Worm (Caenorhabditis elegans) whole organism, late embryonic: ENCODE measurements around the gene ZC477.2.

Experiments
- T23F11.4 ChIP-seq: fragments of 200-800 bp; sonication (Bioruptor generic); optimal IDR thresholded peaks from 2 replicates; lab custom pipeline; 2018; ENCODE audit warnings: mild to moderate bottlenecking, missing genetic modification characterization, missing compliant biosample characterization
- ceh-19 ChIP-seq: fragments of 200-800 bp; sonication (Bioruptor generic); optimal IDR thresholded peaks from 2 replicates; lab custom pipeline; 2018; ENCODE audit warnings: mild to moderate bottlenecking, missing genetic modification characterization, missing compliant biosample characterization
- ceh-24 ChIP-seq: sonication (generic microtip); optimal IDR thresholded peaks from 2 replicates; lab custom pipeline; 2016; ENCODE audit warnings: mild to moderate bottlenecking, missing genetic modification characterization, missing compliant biosample characterization
- ceh-30 ChIP-seq: fragments of 150-350 bp; optimal IDR thresholded peaks from 2 replicates; lab custom pipeline; 2014; ENCODE audit warnings: missing biosample characterization, missing genetic modification characterization
- dmd-4 ChIP-seq: sonication (generic microtip); optimal IDR thresholded peaks from 2 replicates; lab custom pipeline; 2016; ENCODE audit warnings: borderline replicate concordance, missing genetic modification characterization, missing compliant biosample characterization
- elt-4 ChIP-seq: sonication (generic microtip); optimal IDR thresholded peaks from 2 replicates; lab custom pipeline; 2016; ENCODE audit warnings: missing genetic modification characterization, missing compliant biosample characterization
- rnt-1 ChIP-seq: sonication (generic microtip); optimal IDR thresholded peaks from 2 replicates; lab custom pipeline; 2016; ENCODE audit warnings: missing genetic modification characterization, missing compliant biosample characterization
- ztf-16 ChIP-seq: sonication (generic microtip); optimal IDR thresholded peaks from 2 replicates; lab custom pipeline; 2017; ENCODE audit warnings: missing genetic modification characterization, missing compliant biosample characterization

DNA sequence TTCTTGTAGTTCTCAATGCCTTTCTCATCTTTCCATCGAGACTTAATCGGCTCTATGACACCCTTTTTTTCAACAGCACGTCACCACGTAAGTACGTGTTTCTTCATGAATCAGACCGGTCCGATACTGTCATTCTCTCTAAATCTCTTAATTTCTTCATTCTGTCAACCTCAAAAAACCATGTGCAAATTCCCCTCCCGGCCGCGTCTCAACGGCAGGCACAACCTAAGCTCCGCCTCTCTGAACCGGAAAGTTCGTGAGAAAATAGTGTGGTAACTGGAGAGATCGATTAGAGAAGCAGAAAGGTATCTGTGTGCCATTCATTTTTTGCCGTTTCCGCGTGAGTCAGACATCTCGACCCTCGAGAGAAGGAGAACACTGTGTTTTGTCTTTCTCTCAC, 6.6 kb downstream of the ZC477.2 start, which contains the start of gene nas-8:
- TF ChIP-seq ceh-24 (tag; lab: Kevin White, UChicago), result no peak
- no peak for TF ChIP-seq dmd-4
- TF ChIP-seq T23F11.4 (GFP tag; lab: Kevin White, UChicago), result no peak
- TF ChIP-seq ceh-30 (tag; lab: Kevin White, UChicago), result no peak
- TF ChIP-seq ceh-19 (GFP tag; lab: Kevin White, UChicago), result no peak
- no peak for TF ChIP-seq rnt-1 (tag; lab: Kevin White, UChicago)
- TF ChIP-seq elt-4 (tag; lab: Kevin White, UChicago), result no peak
- TF ChIP-seq ztf-16 (tag; lab: Kevin White, UChicago), result no peak
